Fruit fly (Drosophila melanogaster): ENCODE measurements around the gene CG6324.

CG6324 gene

DNA sequence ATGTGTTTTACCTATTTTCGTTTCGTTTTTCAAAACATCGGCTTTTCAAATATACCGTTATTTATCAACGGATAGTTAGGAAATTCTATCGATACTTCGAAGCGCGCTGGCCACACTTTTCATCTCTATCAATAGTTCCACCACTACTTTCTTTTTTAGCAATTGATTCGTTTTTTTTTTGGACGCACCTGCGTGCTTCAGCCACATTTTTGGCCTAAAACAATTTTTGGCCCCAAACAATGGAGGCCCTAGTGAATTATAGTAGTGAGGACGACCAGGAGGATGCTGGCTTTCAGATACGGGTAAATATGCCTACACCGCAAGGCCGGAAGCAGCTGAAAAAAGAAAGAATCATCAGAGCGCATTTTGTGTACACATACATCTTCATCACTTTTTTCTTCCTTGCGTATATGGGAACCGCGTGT lies 6.4 kb downstream of the CG6324 start, which contains the start of gene CG6340 (continued):
- TF ChIP-seq HHEX (GFP tag; optimal IDR thresholded peaks at IDR 0.05) (no peak), Adf1 (GFP tag; IDR thresholded peaks at IDR 0.05) (no peak), Meics (GFP tag; optimal IDR thresholded peaks at IDR 0.05) (no peak), Myb (GFP tag; optimal IDR thresholded peaks at IDR 0.05) (peak; percentile 97), CG30431 (GFP tag; optimal IDR thresholded peaks at IDR 0.05) (no peak), CG10959 (GFP tag; IDR thresholded peaks at IDR 0.05) (no peak), Vsx1 (GFP tag; optimal IDR thresholded peaks at IDR 0.05) (no peak), CG2116 (GFP tag; optimal IDR thresholded peaks at IDR 0.05) (peak; percentile 75), Nf-YA (GFP tag; IDR thresholded peaks at IDR 0.05) (no peak), Hr3 (GFP tag; optimal IDR thresholded peaks at IDR 0.05) (no peak), crol (GFP tag; IDR thresholded peaks at IDR 0.05) (no peak), mld (GFP tag; IDR thresholded peaks at IDR 0.05; ENCODE audit: partially characterized antibody) (no peak), CG13287 (GFP tag; IDR thresholded peaks at IDR 0.05; ENCODE audit: partially characterized antibody) (peak; percentile 77), D19B (GFP tag; optimal IDR thresholded peaks at IDR 0.05) (no peak), CG12942 (GFP tag; optimal IDR thresholded peaks at IDR 0.05) (no peak), CG7928 (GFP tag; optimal IDR thresholded peaks at IDR 0.05) (no peak), inv (GFP tag; IDR thresholded peaks at IDR 0.05; ENCODE audit: partially characterized antibody) (peak; percentile 65; the same call in 1 of the 2 replicates), jing (GFP tag; optimal IDR thresholded peaks at IDR 0.05) (no peak), Chrac-16 (GFP tag; optimal IDR thresholded peaks at IDR 0.05) (no peak), gem (tag; optimal IDR thresholded peaks at IDR 0.05) (no peak), nerfin-2 (GFP tag; IDR thresholded peaks at IDR 0.05; ENCODE audit: partially characterized antibody) (peak; percentile 62), fru (optimal IDR thresholded peaks at IDR 0.05) (no peak), CG3726 (GFP tag; IDR thresholded peaks at IDR 0.05) (no peak), Neu2 (GFP tag; optimal IDR thresholded peaks at IDR 0.05; ENCODE audit: borderline replicate concordance) (no peak), mam (GFP tag; optimal IDR thresholded peaks at IDR 0.05) (no peak), otp (GFP tag; IDR thresholded peaks at IDR 0.05) (no peak), CG4707 (GFP tag; optimal IDR thresholded peaks at IDR 0.05) (no peak), klu (GFP tag; IDR thresholded peaks at IDR 0.05) (no peak), z (GFP tag; IDR thresholded peaks at IDR 0.05) (no peak), CG10321 (GFP tag; IDR thresholded peaks at IDR 0.05) (no peak), HmgD (GFP tag; optimal IDR thresholded peaks at IDR 0.05) (peak; percentile 13), Dip3 (GFP tag; optimal IDR thresholded peaks at IDR 0.05) (no peak), CG10274 (GFP tag; optimal IDR thresholded peaks at IDR 0.05) (no peak), btn (GFP tag; optimal IDR thresholded peaks at IDR 0.05) (no peak), CG8359 (GFP tag; optimal IDR thresholded peaks at IDR 0.05; ENCODE audit: borderline replicate concordance) (no peak), dimm (GFP tag; IDR thresholded peaks at IDR 0.05) (no peak), CG2202 (tag; optimal IDR thresholded peaks at IDR 0.05) (no peak), CG16815 (GFP tag; optimal IDR thresholded peaks at IDR 0.05) (no peak), ken (GFP tag; IDR thresholded peaks at IDR 0.05) (no peak), wor (GFP tag; IDR thresholded peaks at IDR 0.05) (no peak), psq (GFP tag; optimal IDR thresholded peaks at IDR 0.05) (no peak), rib (GFP tag; IDR thresholded peaks at IDR 0.05) (no peak), seq (GFP tag; IDR thresholded peaks at IDR 0.05) (no peak), ewg (GFP tag; optimal IDR thresholded peaks at IDR 0.05) (peak; percentile 54), CG13894 (tag; optimal IDR thresholded peaks at IDR 0.05) (no peak), Hmr (GFP tag; optimal IDR thresholded peaks at IDR 0.05) (no peak), her (GFP tag; optimal IDR thresholded peaks at IDR 0.05) (no peak), stc (GFP tag; IDR thresholded peaks at IDR 0.05) (no peak), CG11085 (GFP tag; IDR thresholded peaks at IDR 0.05) (no peak), Opbp (GFP tag; IDR thresholded peaks at IDR 0.05; ENCODE audit: partially characterized antibody) (peak; percentile 82; the same call in 2 of the 3 replicates), CG16813 (GFP tag; IDR thresholded peaks at IDR 0.05; ENCODE audit: partially characterized antibody) (peak; percentile 76), Pdp1 (GFP tag; optimal IDR thresholded peaks at IDR 0.05) (no peak)
